Worm (Caenorhabditis elegans) whole organism, midembryonic: ENCODE results near the gene T13C2.3.

Experiments used
- T22C8.4 ChIP-seq: fragments of 200-800 bp; sonication (Bioruptor generic); IDR thresholded peaks from 2 replicates; pipeline ENCODE4 v1.3.6; 2022; ENCODE audit warnings: missing genetic modification characterization, missing compliant biosample characterization
- cog-1 ChIP-seq: sonication (generic microtip); optimal IDR thresholded peaks from 2 replicates; lab custom pipeline; 2016; ENCODE audit warnings: missing genetic modification characterization, missing compliant biosample characterization
- flt-1 ChIP-seq: fragments of 200-800 bp; sonication (Bioruptor generic); IDR thresholded peaks from 2 replicates; pipeline ENCODE4 v1.3.6; 2022; ENCODE audit warnings: missing genetic modification characterization, missing compliant biosample characterization
- med-1 ChIP-seq: sonication (generic microtip); optimal IDR thresholded peaks from 2 replicates; lab custom pipeline; 2017; ENCODE audit warnings: missing genetic modification characterization, mild to moderate bottlenecking, missing compliant biosample characterization, antibody characterized with exemption, missing genetic modification reagents; ENCODE audit not compliant: insufficient read depth
- tab-1 ChIP-seq: fragments of 200-800 bp; sonication (Bioruptor generic); IDR thresholded peaks from 2 replicates; pipeline ENCODE4 v1.3.6; 2022; ENCODE audit warnings: missing genetic modification characterization, missing compliant biosample characterization
- ztf-23 ChIP-seq: fragments of 200-800 bp; sonication (Bioruptor generic); IDR thresholded peaks from 2 replicates; pipeline ENCODE4 v1.3.6; 2022; ENCODE audit warnings: missing genetic modification reagents, missing genetic modification characterization, missing compliant biosample characterization

ce11 chrII:6827388-6827787 lies 38.3 kb downstream of the T13C2.3 start:
- TF ChIP-seq med-1 (GFP tag; lab: Kevin White, UChicago) (no peak), flt-1 (GFP tag; lab: Robert Waterston, UW) (0 out of 2 replicates have a peak, but pooled peaks have one; percentile 10), cog-1 (tag; lab: Kevin White, UChicago) (no peak), ztf-23 (GFP tag; lab: Robert Waterston, UW) (no peak), T22C8.4 (no peak), tab-1 (GFP tag; lab: Robert Waterston, UW) (no peak)
